Worm (Caenorhabditis elegans) whole organism, mixed stage, embryonic: ENCODE results near the gene F43E2.11.

Experiments used
- nhr-237 ChIP-seq: fragments of 150-350 bp; optimal IDR thresholded peaks from 2 replicates; lab custom pipeline; 2014; ENCODE audit warnings: missing biosample characterization, missing genetic modification characterization
- pha-4 ChIP-seq: fragments of 150-350 bp; optimal IDR thresholded peaks from 2 replicates; lab custom pipeline; 2018; ENCODE audit warnings: missing biosample characterization, missing genetic modification reagents, missing genetic modification characterization
- zip-8 ChIP-seq: fragments of 150-350 bp; optimal IDR thresholded peaks from 2 replicates; lab custom pipeline; 2014; ENCODE audit warnings: missing biosample characterization, missing genetic modification characterization

ce11 chrII:7326997-7327396 is 43.1 kb downstream of the F43E2.11 start:
- TF ChIP-seq zip-8 (tag; lab: Kevin White, UChicago) (no peak), nhr-237 (no peak), pha-4 (tag; lab: Kevin White, UChicago) (no peak)
